Fruit fly (Drosophila melanogaster): ENCODE measurements around the gene aly.

Gene aly

DNA sequence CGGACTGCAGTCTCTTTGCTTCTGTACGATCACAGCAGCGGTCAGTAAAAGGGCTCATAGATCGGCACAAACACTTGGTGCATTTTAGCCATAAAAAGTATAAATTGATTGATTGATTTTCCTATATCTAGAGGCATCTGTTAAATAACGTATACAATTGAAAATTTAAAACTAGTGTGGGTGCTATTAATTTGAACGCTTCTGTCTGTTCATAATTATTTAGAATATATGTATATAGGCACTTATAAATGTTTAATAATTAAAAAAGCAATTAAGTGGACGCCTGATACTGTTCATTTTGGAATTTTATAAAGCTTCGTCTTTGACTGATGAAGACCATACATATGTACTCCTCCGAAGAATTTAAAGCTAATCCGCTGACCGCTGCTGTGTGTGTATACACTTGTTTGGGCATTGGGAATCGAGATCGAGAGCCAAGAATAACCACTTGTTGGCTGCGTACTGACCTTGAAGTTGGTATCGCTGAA, 19.0 kb upstream of the aly start (continued):
- TF ChIP-seq CG13123 (GFP tag; optimal IDR thresholded peaks at IDR 0.05) (peak; percentile 25), CG32767 (GFP tag; IDR thresholded peaks at IDR 0.05) (no peak), CkIIα-i1 (GFP tag; IDR thresholded peaks at IDR 0.05) (no peak), Xrp1 (GFP tag; IDR thresholded peaks at IDR 0.05) (peak; percentile 31; the same call in 1 of the 2 replicates), Dbx (GFP tag; IDR thresholded peaks at IDR 0.05) (no peak), org-1 (GFP tag; optimal IDR thresholded peaks at IDR 0.05) (peak; percentile 26), CG18011 (GFP tag; optimal IDR thresholded peaks at IDR 0.05) (peak; percentile 10), CG2678 (tag; optimal IDR thresholded peaks at IDR 0.05) (peak; percentile 60), CG10267 (tag; optimal IDR thresholded peaks at IDR 0.05) (peak; percentile 32), CG7357 (GFP tag; IDR thresholded peaks at IDR 0.05) (0 out of 3 replicates have a peak, but pooled peaks have one; percentile 17), Rx (GFP tag; IDR thresholded peaks at IDR 0.05) (0 out of 2 replicates have a peak, but pooled peaks have one; percentile 4), CG8388 (GFP tag; optimal IDR thresholded peaks at IDR 0.05) (peak; percentile 28), CG8765 (GFP tag; IDR thresholded peaks at IDR 0.05) (0 out of 2 replicates have a peak, but pooled peaks have one; percentile 41), CG15601 (tag; optimal IDR thresholded peaks at IDR 0.05) (peak; percentile 11), CG16779 (GFP tag; IDR thresholded peaks at IDR 0.05) (no peak), CG4424 (GFP tag; optimal IDR thresholded peaks at IDR 0.05) (peak; percentile 13), CG11695 (GFP tag; IDR thresholded peaks at IDR 0.05) (peak; percentile 33; the same call in 1 of the 3 replicates), CoRest (tag; optimal IDR thresholded peaks at IDR 0.05) (peak; percentile 42), odd (GFP tag; optimal IDR thresholded peaks at IDR 0.05) (peak; percentile 22), CG1647 (GFP tag; optimal IDR thresholded peaks at IDR 0.05) (no peak), repo (GFP tag; optimal IDR thresholded peaks at IDR 0.05) (no peak), sens (GFP tag) (peak; percentile 70), CG17359 (tag; optimal IDR thresholded peaks at IDR 0.05) (peak; percentile 57), CG13296 (GFP tag; optimal IDR thresholded peaks at IDR 0.05) (peak; percentile 35), otp (GFP tag; IDR thresholded peaks at IDR 0.05) (0 out of 3 replicates have a peak, but pooled peaks have one; percentile 31), bigmax (GFP tag; optimal IDR thresholded peaks at IDR 0.05) (no peak), Ssrp (tag; optimal IDR thresholded peaks at IDR 0.05) (peak; percentile 26), CG31224 (GFP tag; IDR thresholded peaks at IDR 0.05) (no peak), CG10431 (GFP tag; optimal IDR thresholded peaks at IDR 0.05) (no peak), Abd-B (GFP tag; optimal IDR thresholded peaks at IDR 0.05) (peak; percentile 36), stc (GFP tag; IDR thresholded peaks at IDR 0.05) (peak; percentile 29; the same call in 1 of the 2 replicates), PHDP (tag; optimal IDR thresholded peaks at IDR 0.05) (peak; percentile 42), seq (GFP tag; IDR thresholded peaks at IDR 0.05) (peak; percentile 22; the same call in 1 of the 2 replicates), ewg (GFP tag; optimal IDR thresholded peaks at IDR 0.05) (peak; percentile 29), Pdp1 (GFP tag; optimal IDR thresholded peaks at IDR 0.05) (peak in 1 of 2 experiments; percentile 3), slbo (GFP tag; IDR thresholded peaks at IDR 0.05) (peak; percentile 40; the same call in 1 of the 2 replicates)

dm6 chr3L:3042150-3043049, 16.1 kb upstream of the aly start, which contains the start of gene Prx4:
Prx4 (plus strand) TSS chr3L:3042359.
- TF ChIP-seq CG10321 (GFP tag; IDR thresholded peaks at IDR 0.05) (peak; percentile 51; the same call in 1 of the 2 replicates), CG18262 (tag; optimal IDR thresholded peaks at IDR 0.05) (peak; percentile 71), lola (GFP tag; optimal IDR thresholded peaks at IDR 0.05) (peak in 1 of 3 experiments; percentile 54), Atf6 (GFP tag; IDR thresholded peaks at IDR 0.05) (peak; percentile 66; the same call in 1 of the 2 replicates), sc (optimal IDR thresholded peaks at IDR 0.05) (no peak), sc (GFP tag; optimal IDR thresholded peaks at IDR 0.05) (peak; percentile 17), slp2 (GFP tag; optimal IDR thresholded peaks at IDR 0.05) (peak; percentile 9), CG11560 (tag; IDR thresholded peaks at IDR 0.05) (peak; percentile 54; the same call in 2 of the 3 replicates), ken (GFP tag; IDR thresholded peaks at IDR 0.05) (peak; percentile 87; the same call in 2 of the 3 replicates), ssp (GFP tag; IDR thresholded peaks at IDR 0.05) (no peak; the same call in 1 of the 2 replicates), Ravus (GFP tag; IDR thresholded peaks at IDR 0.05) (peak; percentile 19), CG17802 (tag; optimal IDR thresholded peaks at IDR 0.05) (peak; percentile 18), CG11085 (GFP tag; IDR thresholded peaks at IDR 0.05) (peak; percentile 50; the same call in 1 of the 2 replicates), bcd (GFP tag; optimal IDR thresholded peaks at IDR 0.05) (peak; percentile 61)

Measured in whole organism, embryonic.